Fruit fly (Drosophila melanogaster): Measurements from ENCODE around the gene CG3708.

CG3708 gene

dm6 chrX:930048-930800 lies at the start of gene CG3708:
Gene CG3708 (minus strand): TSS chrX:930098.
- no peak for TF ChIP-seq Mio (GFP tag; optimal IDR thresholded peaks at IDR 0.05)
- TF ChIP-seq sv (GFP tag; optimal IDR thresholded peaks at IDR 0.05): no peak

dm6 chrX:966818-967217 lies 36.9 kb upstream of the CG3708 start:
- no peak for TF ChIP-seq tai (GFP tag; optimal IDR thresholded peaks at IDR 0.05)
- no peak for TF ChIP-seq Hnf4 (GFP tag; optimal IDR thresholded peaks at IDR 0.05)
- no peak for TF ChIP-seq sv (GFP tag; optimal IDR thresholded peaks at IDR 0.05)
- no peak for TF ChIP-seq CrebA (GFP tag; optimal IDR thresholded peaks at IDR 0.05; ENCODE audit: borderline replicate concordance)

DNA sequence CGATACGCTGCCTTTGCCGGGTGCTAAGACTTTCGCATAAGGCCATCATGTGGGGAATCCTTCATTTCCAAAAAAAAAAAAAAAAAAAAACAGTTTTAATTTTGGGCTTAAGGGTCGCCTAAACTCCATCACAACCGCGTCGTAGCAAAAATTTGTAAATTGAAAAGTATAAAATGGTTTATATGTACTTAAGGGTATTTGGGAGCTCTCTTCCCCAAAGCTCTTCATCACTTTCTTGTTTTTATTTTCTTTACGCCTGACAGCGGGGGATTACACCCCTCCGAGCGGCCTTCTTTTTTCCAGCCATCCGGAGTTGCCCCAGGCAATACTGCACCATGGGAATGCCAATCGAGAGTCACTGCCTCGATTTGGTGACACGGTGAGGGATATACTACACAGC lies 34.1 kb upstream of the CG3708 start:
- TF ChIP-seq Dfd (GFP tag; optimal IDR thresholded peaks at IDR 0.05): no peak
- TF ChIP-seq h (GFP tag; optimal IDR thresholded peaks at IDR 0.05): peak; percentile 12
- no peak for TF ChIP-seq brk (GFP tag; optimal IDR thresholded peaks at IDR 0.05)
- no peak for TF ChIP-seq ey (GFP tag; optimal IDR thresholded peaks at IDR 0.05)
- TF ChIP-seq OdsH (GFP tag; optimal IDR thresholded peaks at IDR 0.05): no peak

DNA sequence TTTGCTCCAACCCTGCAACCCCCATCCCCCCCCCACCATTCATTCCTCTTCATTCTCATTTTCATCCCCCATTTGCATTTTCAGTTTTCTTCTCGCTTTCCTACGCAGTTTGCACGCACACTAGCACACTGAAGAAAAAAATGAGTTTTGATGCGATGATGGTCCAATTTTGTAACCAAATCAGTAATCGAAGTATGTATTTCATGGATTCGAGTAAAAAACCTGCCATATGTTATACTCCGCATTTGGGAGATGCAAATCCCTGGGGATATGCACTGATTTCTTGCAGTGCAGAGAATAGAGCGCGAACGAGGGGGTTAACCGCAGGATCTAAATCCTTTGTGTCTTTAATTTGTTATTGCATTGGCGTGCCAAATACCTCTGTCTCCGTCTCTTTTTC lies 26.0 kb upstream of the CG3708 start:
- TF ChIP-seq foxo (GFP tag; optimal IDR thresholded peaks at IDR 0.05): peak in 1 of 2 experiments; percentile 33
- TF ChIP-seq HLH106 (tag; optimal IDR thresholded peaks at IDR 0.05): peak; percentile 15
- peak; percentile 10 for TF ChIP-seq fru (GFP tag; optimal IDR thresholded peaks at IDR 0.05)
- TF ChIP-seq Myc (optimal IDR thresholded peaks at IDR 0.05): no peak
- TF ChIP-seq CG32264 (GFP tag; optimal IDR thresholded peaks at IDR 0.05): no peak
- no peak for TF ChIP-seq Hr83 (GFP tag; optimal IDR thresholded peaks at IDR 0.05; ENCODE audit: poor library complexity, severe bottlenecking)
- no peak for TF ChIP-seq Rel (GFP tag; optimal IDR thresholded peaks at IDR 0.05)
- TF ChIP-seq Rel (tag; optimal IDR thresholded peaks at IDR 0.05): no peak
- TF ChIP-seq CrebA (GFP tag; optimal IDR thresholded peaks at IDR 0.05; ENCODE audit: borderline replicate concordance): no peak
- no peak for TF ChIP-seq tai (GFP tag; optimal IDR thresholded peaks at IDR 0.05)
- TF ChIP-seq jim (GFP tag; optimal IDR thresholded peaks at IDR 0.05): no peak
- no peak for TF ChIP-seq Dif (GFP tag; optimal IDR thresholded peaks at IDR 0.05; ENCODE audit: partially characterized antibody)
- no peak for TF ChIP-seq lola (GFP tag; optimal IDR thresholded peaks at IDR 0.05)
- TF ChIP-seq ey (GFP tag; optimal IDR thresholded peaks at IDR 0.05): peak; percentile 19
- TF ChIP-seq rgr (GFP tag; optimal IDR thresholded peaks at IDR 0.05): peak; percentile 3
- TF ChIP-seq psq (GFP tag; optimal IDR thresholded peaks at IDR 0.05): no peak
- TF ChIP-seq h (GFP tag; optimal IDR thresholded peaks at IDR 0.05): peak; percentile 19
- TF ChIP-seq sage (GFP tag; optimal IDR thresholded peaks at IDR 0.05): no peak

DNA sequence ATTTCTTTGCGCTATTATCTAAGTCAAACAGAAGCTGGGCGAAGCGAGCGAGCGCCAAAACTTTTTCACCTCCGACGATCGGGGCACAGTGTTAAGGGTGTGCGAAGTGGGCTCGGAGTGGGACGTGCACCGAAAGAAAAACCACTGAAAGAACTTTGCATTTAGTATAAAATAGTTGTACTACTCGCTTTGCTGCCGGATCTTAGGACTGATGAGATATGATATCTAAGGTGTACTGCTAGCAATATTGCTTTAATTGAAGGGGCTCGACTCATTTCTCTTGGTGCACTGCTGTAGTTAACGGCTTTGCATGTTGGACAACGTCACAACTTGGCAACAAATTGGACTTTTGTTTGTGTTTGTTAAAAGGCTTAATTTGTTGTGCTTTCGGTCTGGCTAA lies 23.9 kb upstream of the CG3708 start:
- TF ChIP-seq usp (GFP tag; optimal IDR thresholded peaks at IDR 0.05) (no peak), foxo (GFP tag; optimal IDR thresholded peaks at IDR 0.05) (peak in 1 of 2 experiments; percentile 26), rgr (GFP tag; optimal IDR thresholded peaks at IDR 0.05) (peak; percentile 13), h (GFP tag; optimal IDR thresholded peaks at IDR 0.05) (peak; percentile 8)

dm6 chrX:951800-952199 lies 21.9 kb upstream of the CG3708 start, which contains the start of gene CG3690:
Gene CG3690 (minus strand): TSS chrX:951900.
- TF ChIP-seq rgr (GFP tag; optimal IDR thresholded peaks at IDR 0.05): no peak
- TF ChIP-seq Jra (GFP tag; optimal IDR thresholded peaks at IDR 0.05): no peak
- no peak for TF ChIP-seq Abd-B (GFP tag; optimal IDR thresholded peaks at IDR 0.05)
- no peak for TF ChIP-seq Hr78 (GFP tag; optimal IDR thresholded peaks at IDR 0.05)
- TF ChIP-seq CrebA (GFP tag; optimal IDR thresholded peaks at IDR 0.05; ENCODE audit: borderline replicate concordance): no peak
- TF ChIP-seq jim (GFP tag; optimal IDR thresholded peaks at IDR 0.05): no peak
- TF ChIP-seq pan (optimal IDR thresholded peaks at IDR 0.05): no peak
- no peak for TF ChIP-seq ey (GFP tag; optimal IDR thresholded peaks at IDR 0.05)
- no peak for TF ChIP-seq fru (GFP tag; optimal IDR thresholded peaks at IDR 0.05)
- no peak for TF ChIP-seq brk (GFP tag; optimal IDR thresholded peaks at IDR 0.05)
- no peak for TF ChIP-seq CG9705 (GFP tag; optimal IDR thresholded peaks at IDR 0.05)
- no peak for TF ChIP-seq Hr83 (GFP tag; optimal IDR thresholded peaks at IDR 0.05; ENCODE audit: poor library complexity, severe bottlenecking)
- no peak for TF ChIP-seq tai (GFP tag; optimal IDR thresholded peaks at IDR 0.05)
- no peak for TF ChIP-seq Hnf4 (GFP tag; optimal IDR thresholded peaks at IDR 0.05)
- no peak for TF ChIP-seq HLH106 (tag; optimal IDR thresholded peaks at IDR 0.05)
- TF ChIP-seq dsf (GFP tag; optimal IDR thresholded peaks at IDR 0.05; ENCODE audit: borderline replicate concordance): no peak
- TF ChIP-seq sage (GFP tag; optimal IDR thresholded peaks at IDR 0.05): no peak
- TF ChIP-seq GATAd (GFP tag; optimal IDR thresholded peaks at IDR 0.05): no peak
- TF ChIP-seq CG32264 (GFP tag; optimal IDR thresholded peaks at IDR 0.05): no peak
- TF ChIP-seq N (GFP tag; optimal IDR thresholded peaks at IDR 0.05): no peak
